Fruit fly (Drosophila melanogaster) whole organism, embryonic: ENCODE data around the gene CG14219.
A peak's percentile ranks its signal among the peaks of the same experiment; 100 is the strongest.

Source experiments
- Atf-2 ChIP-seq: fragments of 200-800 bp; sonication (Bioruptor generic); optimal IDR thresholded peaks from 2 replicates; lab custom pipeline; 2016; ENCODE audit warnings: missing biosample characterization, missing genetic modification characterization
- B-H2 ChIP-seq: fragments of 200-800 bp; sonication (Bioruptor generic); optimal IDR thresholded peaks from 2 replicates; lab custom pipeline; 2018; ENCODE audit warnings: missing biosample characterization, mild to moderate bottlenecking, missing genetic modification characterization
- CG14050 ChIP-seq: fragments of 200-800 bp; sonication (Bioruptor generic); IDR thresholded peaks from 3 replicates; pipeline ENCODE4 v1.3.6; 2022; ENCODE audit warnings: missing biosample characterization, missing genetic modification characterization
- CG14860 ChIP-seq: fragments of 200-800 bp; sonication (Bioruptor generic); IDR thresholded peaks from 3 replicates; pipeline ENCODE4 v1.3.6; 2022; ENCODE audit warnings: missing biosample characterization, missing genetic modification characterization; ENCODE audit not compliant: partially characterized antibody
- CG15514 ChIP-seq: fragments of 200-800 bp; sonication (Bioruptor generic); optimal IDR thresholded peaks from 3 replicates; lab custom pipeline; 2017; ENCODE audit warnings: missing biosample characterization, missing genetic modification characterization, mild to moderate bottlenecking, moderate library complexity, missing genetic modification reagents
- CG1602 ChIP-seq: fragments of 200-800 bp; sonication (Bioruptor generic); optimal IDR thresholded peaks from 3 replicates; lab custom pipeline; 2016; ENCODE audit warnings: missing biosample characterization, missing genetic modification characterization
- CG30403 ChIP-seq: fragments of 200-800 bp; sonication (Bioruptor generic); optimal IDR thresholded peaks from 3 replicates; lab custom pipeline; 2016; ENCODE audit warnings: missing biosample characterization, missing genetic modification characterization
- CG31388 ChIP-seq: fragments of 200-800 bp; sonication (Bioruptor generic); optimal IDR thresholded peaks from 2 replicates; lab custom pipeline; 2016; ENCODE audit warnings: missing biosample characterization, missing genetic modification characterization
- CG5180 ChIP-seq: fragments of 200-800 bp; sonication (Bioruptor generic); optimal IDR thresholded peaks from 3 replicates; lab custom pipeline; 2017; ENCODE audit warnings: missing biosample characterization, missing genetic modification characterization, mild to moderate bottlenecking, moderate library complexity, missing genetic modification reagents
- CG5245 ChIP-seq: fragments of 200-800 bp; sonication (Bioruptor generic); optimal IDR thresholded peaks from 3 replicates; lab custom pipeline; 2016; ENCODE audit warnings: missing biosample characterization, missing genetic modification characterization
- CG5953 ChIP-seq: fragments of 200-800 bp; sonication (Bioruptor generic); IDR thresholded peaks from 2 replicates; pipeline ENCODE4 v1.3.6; 2022; ENCODE audit warnings: missing biosample characterization, missing genetic modification characterization
- CG6683 ChIP-seq: fragments of 200-800 bp; sonication (Bioruptor generic); optimal IDR thresholded peaks from 2 replicates; lab custom pipeline; 2017; ENCODE audit warnings: missing biosample characterization, mild to moderate bottlenecking, missing genetic modification characterization, missing genetic modification reagents
- CG7745 ChIP-seq: fragments of 200-800 bp; sonication (Bioruptor generic); optimal IDR thresholded peaks from 2 replicates; lab custom pipeline; 2018; ENCODE audit warnings: missing biosample characterization, mild to moderate bottlenecking, missing genetic modification characterization, moderate library complexity
- CG7928 ChIP-seq: fragments of 200-800 bp; sonication (Bioruptor generic); optimal IDR thresholded peaks from 2 replicates; lab custom pipeline; 2017; ENCODE audit warnings: missing biosample characterization, mild to moderate bottlenecking, missing genetic modification characterization
- CG8281 ChIP-seq: fragments of 200-800 bp; sonication (Bioruptor generic); optimal IDR thresholded peaks from 2 replicates; lab custom pipeline; 2018; ENCODE audit warnings: missing biosample characterization, mild to moderate bottlenecking, missing genetic modification characterization, moderate library complexity
- D19B ChIP-seq: fragments of 200-800 bp; sonication (Bioruptor generic); optimal IDR thresholded peaks from 2 replicates; lab custom pipeline; 2017; ENCODE audit warnings: missing biosample characterization, mild to moderate bottlenecking, missing genetic modification characterization
- H2.0 ChIP-seq: fragments of 200-800 bp; sonication (Bioruptor generic); IDR thresholded peaks from 2 replicates; pipeline ENCODE4 v1.3.6; 2022; ENCODE audit warnings: missing biosample characterization, missing genetic modification characterization
- HLH4C ChIP-seq: fragments of 200-800 bp; sonication (Bioruptor generic); IDR thresholded peaks from 3 replicates; pipeline ENCODE4 v1.3.6; 2022; ENCODE audit warnings: missing biosample characterization, missing genetic modification characterization; ENCODE audit not compliant: partially characterized antibody
- Hsf ChIP-seq: fragments of 200-800 bp; sonication (Bioruptor generic); optimal IDR thresholded peaks from 3 replicates; lab custom pipeline; 2016; ENCODE audit warnings: missing biosample characterization, missing genetic modification characterization
- Kr ChIP-seq: fragments of 200-800 bp; sonication (Bioruptor generic); optimal IDR thresholded peaks from 2 replicates; lab custom pipeline; 2017; ENCODE audit warnings: missing biosample characterization, mild to moderate bottlenecking, missing genetic modification characterization
- Lim3 ChIP-seq: fragments of 200-800 bp; sonication (Bioruptor generic); IDR thresholded peaks from 2 replicates; pipeline ENCODE4 v1.3.6; 2022; ENCODE audit warnings: missing biosample characterization, missing genetic modification characterization
- Med ChIP-seq: fragments of 200-800 bp; sonication (Bioruptor generic); peaks from one replicate; lab custom pipeline; 2016; ENCODE audit warnings: missing biosample characterization, missing genetic modification characterization, mild to moderate bottlenecking, inconsistent platforms, moderate library complexity
- NK7.1 ChIP-seq: fragments of 200-800 bp; sonication (Bioruptor generic); optimal IDR thresholded peaks from 3 replicates; lab custom pipeline; 2016; ENCODE audit warnings: missing biosample characterization, missing genetic modification characterization
- Sox100B ChIP-seq: fragments of 200-800 bp; sonication (Bioruptor generic); optimal IDR thresholded peaks from 3 replicates; lab custom pipeline; 2018; ENCODE audit warnings: missing biosample characterization, mild to moderate bottlenecking, missing genetic modification characterization
- Sox102F ChIP-seq: fragments of 200-800 bp; sonication (Bioruptor generic); optimal IDR thresholded peaks from 2 replicates; lab custom pipeline; 2018; ENCODE audit warnings: missing biosample characterization, mild to moderate bottlenecking, missing genetic modification characterization, moderate library complexity
- Sry-β ChIP-seq: fragments of 200-800 bp; sonication (Bioruptor generic); optimal IDR thresholded peaks from 2 replicates; lab custom pipeline; 2018; ENCODE audit warnings: missing biosample characterization, mild to moderate bottlenecking, missing genetic modification characterization, moderate library complexity
- Ssrp ChIP-seq: fragments of 200-800 bp; sonication (Bioruptor generic); optimal IDR thresholded peaks from 2 replicates; lab custom pipeline; 2018; ENCODE audit warnings: missing biosample characterization, mild to moderate bottlenecking, missing genetic modification characterization, moderate library complexity
- Stat92E ChIP-seq, 3 experiments: fragments of >200 bp in 2 of 3; fragments of 200-800 bp in 1 of 3; sonication (Bioruptor generic) in 1 of 3; optimal IDR thresholded peaks; 2 replicates each; lab custom pipeline; 2017 to 2019; ENCODE audit warnings: missing biosample characterization in 3 of 3, missing genetic modification characterization in 3 of 3, mild to moderate bottlenecking in 1 of 3, moderate library complexity in 1 of 3
- bsh ChIP-seq, 2 experiments: fragments of 200-800 bp; sonication (Bioruptor generic); optimal IDR thresholded peaks; 2 replicates each; lab custom pipeline; 2017 to 2018; ENCODE audit warnings: mild to moderate bottlenecking in 2 of 2, missing biosample characterization in 2 of 2, missing genetic modification characterization in 2 of 2, moderate library complexity in 1 of 2
- cas ChIP-seq: fragments of 200-800 bp; sonication (Bioruptor generic); IDR thresholded peaks from 2 replicates; pipeline ENCODE4 v1.3.6; 2022; ENCODE audit warnings: missing biosample characterization, missing genetic modification characterization
- dmrt99B ChIP-seq: fragments of 200-800 bp; sonication (Bioruptor generic); optimal IDR thresholded peaks from 2 replicates; lab custom pipeline; 2018; ENCODE audit warnings: missing biosample characterization, mild to moderate bottlenecking, missing genetic modification characterization, moderate library complexity
- ems ChIP-seq: fragments of 200-800 bp; sonication (Bioruptor generic); optimal IDR thresholded peaks from 3 replicates; lab custom pipeline; 2016; ENCODE audit warnings: missing biosample characterization, missing genetic modification characterization
- en ChIP-seq: fragments of 200-800 bp; sonication (Bioruptor generic); optimal IDR thresholded peaks from 2 replicates; lab custom pipeline; 2016; ENCODE audit warnings: missing biosample characterization, missing genetic modification characterization
- esg ChIP-seq: fragments of 200-800 bp; sonication (Bioruptor generic); conservative IDR thresholded peaks from 2 replicates; pipeline ENCODE4 v1.3.6; 2022; ENCODE audit warnings: missing biosample characterization, missing genetic modification characterization
- exex ChIP-seq: fragments of 200-800 bp; sonication (Bioruptor generic); optimal IDR thresholded peaks from 4 replicates; lab custom pipeline; 2018; ENCODE audit warnings: missing biosample characterization, mild to moderate bottlenecking, missing genetic modification characterization, moderate library complexity
- grau ChIP-seq: fragments of 200-800 bp; optimal IDR thresholded peaks from 3 replicates; lab custom pipeline; 2019; ENCODE audit warnings: missing biosample characterization, mild to moderate bottlenecking, missing genetic modification characterization, moderate library complexity
- grn ChIP-seq: fragments of 200-800 bp; sonication (Bioruptor generic); optimal IDR thresholded peaks from 3 replicates; lab custom pipeline; 2017; ENCODE audit warnings: missing biosample characterization, missing genetic modification characterization
- ham ChIP-seq: fragments of 200-800 bp; sonication (Bioruptor generic); IDR thresholded peaks from 2 replicates; pipeline ENCODE4 v1.3.6; 2022; ENCODE audit warnings: missing biosample characterization, missing genetic modification characterization
- jing ChIP-seq: fragments of 200-800 bp; sonication (Bioruptor generic); optimal IDR thresholded peaks from 2 replicates; lab custom pipeline; 2018; ENCODE audit warnings: missing biosample characterization, mild to moderate bottlenecking, missing genetic modification characterization
- kah ChIP-seq: fragments of 200-800 bp; sonication (Bioruptor generic); optimal IDR thresholded peaks from 2 replicates; lab custom pipeline; 2018; ENCODE audit warnings: missing biosample characterization, mild to moderate bottlenecking, missing genetic modification characterization
- nau ChIP-seq: fragments of 200-800 bp; sonication (Bioruptor generic); optimal IDR thresholded peaks from 3 replicates; lab custom pipeline; 2017; ENCODE audit warnings: missing biosample characterization, mild to moderate bottlenecking, missing genetic modification characterization, missing genetic modification reagents
- run ChIP-seq: fragments of 200-800 bp; sonication (Bioruptor generic); optimal IDR thresholded peaks from 3 replicates; lab custom pipeline; 2018; ENCODE audit warnings: missing biosample characterization, mild to moderate bottlenecking, missing genetic modification characterization
- schlank ChIP-seq: fragments of 200-800 bp; sonication (Bioruptor generic); optimal IDR thresholded peaks from 2 replicates; lab custom pipeline; 2018; ENCODE audit warnings: missing biosample characterization, mild to moderate bottlenecking, missing genetic modification characterization
- sens ChIP-seq: fragments of 200-800 bp; sonication (Bioruptor generic); peaks from one replicate; lab custom pipeline; 2016; ENCODE audit warnings: missing biosample characterization, missing genetic modification characterization
- shn ChIP-seq: fragments of 200-800 bp; sonication (Bioruptor generic); optimal IDR thresholded peaks from 3 replicates; lab custom pipeline; 2016; ENCODE audit warnings: missing biosample characterization, missing genetic modification characterization
- sug ChIP-seq: fragments of 200-800 bp; optimal IDR thresholded peaks from 2 replicates; lab custom pipeline; 2019; ENCODE audit warnings: missing biosample characterization, mild to moderate bottlenecking, missing genetic modification characterization, moderate library complexity
- tin ChIP-seq: fragments of 200-800 bp; sonication (Bioruptor generic); optimal IDR thresholded peaks from 3 replicates; lab custom pipeline; 2016; ENCODE audit warnings: missing biosample characterization, missing genetic modification characterization

CG14219 gene

DNA sequence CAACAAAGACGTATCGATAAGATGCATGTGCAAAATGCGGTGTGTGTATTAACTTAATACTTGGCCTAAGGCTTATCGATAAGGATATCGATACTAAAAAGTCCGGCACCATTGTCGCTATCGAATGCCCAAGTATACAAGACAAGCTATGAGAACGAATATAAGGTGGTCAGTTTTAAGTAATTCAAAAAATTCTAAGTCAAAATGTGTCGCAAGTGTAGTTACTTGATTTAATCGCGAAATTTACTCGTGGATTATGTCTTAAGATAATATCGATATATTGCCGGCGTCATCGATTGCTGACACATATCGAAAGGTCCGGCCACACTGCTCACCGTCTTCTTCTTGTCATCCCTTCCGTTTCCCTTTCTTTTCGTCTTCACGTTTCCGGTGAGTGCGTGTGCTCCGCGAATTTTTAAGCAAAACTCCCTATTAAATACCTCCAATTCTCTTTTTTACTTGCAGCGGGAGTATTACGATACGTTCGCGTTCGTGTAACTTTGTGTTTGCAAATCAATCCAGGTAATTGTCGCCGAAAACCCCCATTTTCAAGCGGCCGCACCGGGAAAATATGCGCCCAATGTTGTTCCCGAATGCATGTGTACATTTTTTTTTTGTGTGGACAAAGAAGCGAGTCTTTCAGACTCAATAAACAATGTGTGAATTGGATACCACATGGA, 7.9 kb upstream of the CG14219 start, which contains the start of gene RpS10b (continued):
- TF ChIP-seq Stat92E (GFP tag; optimal IDR thresholded peaks at IDR 0.05; lab: Kevin White, UChicago) = peak in 1 of 3 experiments; percentile 48
- peak; percentile 70 for TF ChIP-seq CG8281
- peak; percentile 91 for TF ChIP-seq schlank (tag; lab: Kevin White, UChicago)
- TF ChIP-seq ems (GFP tag; lab: Kevin White, UChicago) = peak; percentile 81
- peak; percentile 78 for TF ChIP-seq en (GFP tag; lab: Kevin White, UChicago)
- TF ChIP-seq, all 482 proteins: peak for 440

DNA sequence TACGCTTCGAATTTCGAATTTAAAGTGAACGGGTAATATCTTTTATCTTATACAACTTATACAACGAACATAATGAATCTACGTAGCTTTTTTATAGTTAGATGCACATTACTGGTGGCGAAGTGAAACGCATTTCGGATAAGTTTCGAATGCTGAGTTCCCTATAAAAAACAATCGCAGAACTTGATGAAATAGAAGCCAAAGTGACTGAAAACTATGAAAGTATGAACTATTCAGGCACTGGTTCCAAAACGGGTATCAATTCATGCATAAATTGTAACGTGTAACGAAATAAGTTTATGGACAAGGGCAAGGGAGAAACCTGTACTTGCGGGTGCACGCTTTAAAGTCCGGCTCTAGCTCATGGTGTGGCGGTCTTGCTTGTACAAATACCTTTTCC, 5.9 kb upstream of the CG14219 start:
- TF ChIP-seq HLH4C (GFP tag; lab: Robert Waterston, UW) = no peak
- TF ChIP-seq Sry-β (GFP tag; lab: Kevin White, UChicago) = peak; percentile 48
- TF ChIP-seq D19B = peak; percentile 53
- TF ChIP-seq B-H2 (GFP tag; lab: Kevin White, UChicago) = no peak
- TF ChIP-seq run (tag; lab: Kevin White, UChicago) = no peak
- peak; percentile 15; the same call in 1 of the 2 replicates for TF ChIP-seq H2.0 (GFP tag; lab: Robert Waterston, UW)
- peak; percentile 59 for TF ChIP-seq CG15514 (GFP tag; lab: Kevin White, UChicago)
- TF ChIP-seq Med = peak; percentile 9
- no peak for TF ChIP-seq CG1602
- no peak for TF ChIP-seq Lim3
- TF ChIP-seq CG31388 (GFP tag; lab: Kevin White, UChicago) = no peak
- TF ChIP-seq Sox102F (GFP tag; lab: Kevin White, UChicago) = no peak
- TF ChIP-seq tin (GFP tag; lab: Kevin White, UChicago) = no peak
- TF ChIP-seq sens (GFP tag; lab: Kevin White, UChicago) = no peak
- TF ChIP-seq Atf-2 (GFP tag; lab: Kevin White, UChicago) = no peak
- no peak for TF ChIP-seq NK7.1 (GFP tag; lab: Kevin White, UChicago)
- TF ChIP-seq CG7745 (tag; lab: Kevin White, UChicago) = no peak
- TF ChIP-seq CG5245 (GFP tag; lab: Kevin White, UChicago) = peak; percentile 60
- TF ChIP-seq CG30403 (GFP tag; lab: Kevin White, UChicago) = no peak
- no peak for TF ChIP-seq shn (GFP tag; lab: Kevin White, UChicago)
- TF ChIP-seq CG5180 (GFP tag; lab: Kevin White, UChicago) = no peak
- TF ChIP-seq jing = no peak
- TF ChIP-seq, all 482 proteins: peak for 6

DNA sequence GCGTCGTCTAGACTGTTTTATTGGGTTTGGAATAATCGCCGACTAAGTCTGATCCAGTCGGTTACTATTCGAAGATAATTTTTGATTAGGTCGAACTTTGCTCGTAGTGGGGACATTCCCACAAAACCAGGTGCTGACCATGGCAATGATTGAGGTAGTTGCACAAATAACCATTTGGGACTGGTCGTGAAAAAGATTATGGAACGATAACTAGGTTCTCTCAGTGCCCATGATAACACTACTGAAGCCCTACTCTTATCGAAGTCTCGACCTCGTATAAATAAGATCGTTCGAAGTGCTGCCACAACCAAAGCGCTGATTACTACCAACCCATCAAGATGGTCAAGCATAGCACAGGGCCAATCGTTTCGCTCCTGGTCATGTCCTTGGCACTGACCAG, 2.3 kb upstream of the CG14219 start, which contains the start of gene CG14205:
TSS of gene CG14205 (plus strand) at position 301 of the 400 bp plus-strand sequence.
- TF ChIP-seq Sox100B (GFP tag; lab: Kevin White, UChicago) (no peak), CG15514 (GFP tag; lab: Kevin White, UChicago) (no peak), nau (no peak), dmrt99B (tag; lab: Kevin White, UChicago) (no peak), CG14860 (GFP tag; lab: Robert Waterston, UW) (no peak), Kr (no peak), Ssrp (tag; lab: Kevin White, UChicago) (no peak), cas (GFP tag; lab: Robert Waterston, UW) (no peak), exex (tag; lab: Kevin White, UChicago) (peak; percentile 73), kah (GFP tag; lab: Kevin White, UChicago) (no peak), esg (GFP tag; lab: Robert Waterston, UW) (no peak), CG14050 (GFP tag; lab: Robert Waterston, UW) (no peak), CG7928 (no peak), grau (tag; lab: Kevin White, UChicago) (no peak), grn (GFP tag; lab: Kevin White, UChicago) (peak; percentile 28), en (GFP tag; lab: Kevin White, UChicago) (no peak), Hsf (GFP tag; lab: Kevin White, UChicago) (no peak), ham (GFP tag; lab: Robert Waterston, UW) (no peak), CG5953 (GFP tag; lab: Robert Waterston, UW) (no peak), bsh (GFP tag; optimal IDR thresholded peaks at IDR 0.05; lab: Kevin White, UChicago) (no peak), CG6683 (no peak), sug (tag; lab: Kevin White, UChicago) (peak; percentile 49)
